Worm (Caenorhabditis elegans): Measurements from ENCODE around the gene lipl-4.

ce11 chrV:6558103-6558502 lies 8.1 kb downstream of the lipl-4 start, which contains the start of gene spp-20:
- TF ChIP-seq lin-39 (tag; optimal IDR thresholded peaks at IDR 0.05) = no peak
- no peak for TF ChIP-seq lin-13 (GFP tag; optimal IDR thresholded peaks at IDR 0.05)
- no peak for TF ChIP-seq egl-27 (tag; optimal IDR thresholded peaks at IDR 0.05)
- TF ChIP-seq zag-1 (tag; optimal IDR thresholded peaks at IDR 0.05) = no peak
- TF ChIP-seq mdl-1 (tag; optimal IDR thresholded peaks at IDR 0.05) = no peak
- no peak for TF ChIP-seq unc-39 (tag; optimal IDR thresholded peaks at IDR 0.05)

Data from whole organism, L2 larva.